Worm (Caenorhabditis elegans): Measurements from ENCODE around the gene fipr-20.

fipr-20 gene

ce11 chrIII:7494850-7495314 lies 32.7 kb upstream of the fipr-20 start (continued):
- TF ChIP-seq rbr-2 (tag; optimal IDR thresholded peaks at IDR 0.05) = no peak
- peak; percentile 72 for TF ChIP-seq F49E8.2 (tag; optimal IDR thresholded peaks at IDR 0.05; ENCODE audit: borderline replicate concordance)
- TF ChIP-seq dpl-1 (GFP tag; optimal IDR thresholded peaks at IDR 0.05) = no peak
- TF ChIP-seq hif-1 (tag; optimal IDR thresholded peaks at IDR 0.05) = no peak
- no peak for TF ChIP-seq ceh-28 (tag; optimal IDR thresholded peaks at IDR 0.05)
- peak; percentile 44 for TF ChIP-seq mes-2 (tag; optimal IDR thresholded peaks at IDR 0.05; ENCODE audit: poor library complexity, severe bottlenecking)
- TF ChIP-seq lim-7 (GFP tag; IDR thresholded peaks at IDR 0.05) = peak; percentile 17; the same call in 1 of the 2 replicates
- no peak for TF ChIP-seq daf-12 (tag; optimal IDR thresholded peaks at IDR 0.05)
- TF ChIP-seq unc-62 (GFP tag; optimal IDR thresholded peaks at IDR 0.05 in 1 of 2) = no peak
- no peak for TF ChIP-seq unc-62 (tag; optimal IDR thresholded peaks at IDR 0.05)
- TF ChIP-seq tag-97 (GFP tag; IDR thresholded peaks at IDR 0.05) = no peak
- no peak for TF ChIP-seq lir-3 (tag; optimal IDR thresholded peaks at IDR 0.05)
- peak; percentile 67 for TF ChIP-seq gei-8 (GFP tag; optimal IDR thresholded peaks at IDR 0.05)
- TF ChIP-seq zfp-3 (GFP tag; conservative IDR thresholded peaks at IDR 0.05) = no peak
- TF ChIP-seq nhr-42 (GFP tag; IDR thresholded peaks at IDR 0.05) = 0 out of 2 replicates have a peak, but pooled peaks have one; percentile 37
- TF ChIP-seq nhr-102 (tag; optimal IDR thresholded peaks at IDR 0.05) = peak; percentile 62
- no peak for TF ChIP-seq skn-1 (tag; optimal IDR thresholded peaks at IDR 0.05)
- TF ChIP-seq zfp-2 (tag; optimal IDR thresholded peaks at IDR 0.05) = no peak
- TF ChIP-seq D1046.2 (GFP tag; IDR thresholded peaks at IDR 0.05) = no peak
- TF ChIP-seq mdt-29 (GFP tag; IDR thresholded peaks at IDR 0.05) = no peak
- peak; percentile 28 for TF ChIP-seq nhr-111 (GFP tag; optimal IDR thresholded peaks at IDR 0.05)
- TF ChIP-seq lin-15B (tag; optimal IDR thresholded peaks at IDR 0.05) = no peak
- peak; percentile 43 for TF ChIP-seq unc-130 (GFP tag; optimal IDR thresholded peaks at IDR 0.05)
- TF ChIP-seq T26A8.4 (GFP tag; IDR thresholded peaks at IDR 0.05) = peak; percentile 61; the same call in 1 of the 2 replicates
- TF ChIP-seq madf-9 (GFP tag; conservative IDR thresholded peaks at IDR 0.05) = 0 out of 2 replicates have a peak, but pooled peaks have one; percentile 22
- TF ChIP-seq madf-5 (GFP tag; IDR thresholded peaks at IDR 0.05) = 0 out of 4 replicates have a peak, but pooled peaks of 1 of the 2 experiments have one; percentile 2
- no peak for TF ChIP-seq ZK337.2 (GFP tag; IDR thresholded peaks at IDR 0.05)
- no peak for TF ChIP-seq R02D3.7 (tag; optimal IDR thresholded peaks at IDR 0.05)
- peak; percentile 58 for TF ChIP-seq spr-3 (GFP tag; optimal IDR thresholded peaks at IDR 0.05)
- no peak for TF ChIP-seq nhr-76 (tag; optimal IDR thresholded peaks at IDR 0.05)
- no peak for TF ChIP-seq ZK546.5 (tag; optimal IDR thresholded peaks at IDR 0.05)
- TF ChIP-seq hlh-11 (tag; optimal IDR thresholded peaks at IDR 0.05) = no peak
- TF ChIP-seq zip-11 (GFP tag; IDR thresholded peaks at IDR 0.05) = no peak
- no peak for TF ChIP-seq mep-1 (tag; optimal IDR thresholded peaks at IDR 0.05)
- no peak for TF ChIP-seq F26F4.8 (GFP tag; conservative IDR thresholded peaks at IDR 0.05)
- TF ChIP-seq egl-43 (GFP tag; IDR thresholded peaks at IDR 0.05) = 0 out of 2 replicates have a peak, but pooled peaks have one; percentile 41
- no peak for TF ChIP-seq mxl-3 (GFP tag; optimal IDR thresholded peaks at IDR 0.05)
- no peak for TF ChIP-seq dmd-9 (GFP tag; IDR thresholded peaks at IDR 0.05)
- no peak for TF ChIP-seq aly-2 (tag; optimal IDR thresholded peaks at IDR 0.05)
- TF ChIP-seq ztf-7 (tag; optimal IDR thresholded peaks at IDR 0.05) = no peak
- no peak for TF ChIP-seq nhr-77 (tag; optimal IDR thresholded peaks at IDR 0.05)
- TF ChIP-seq nhr-6 (tag; optimal IDR thresholded peaks at IDR 0.05) = no peak
- 0 out of 2 replicates have a peak, but pooled peaks have one; percentile 5 for TF ChIP-seq php-3 (GFP tag; IDR thresholded peaks at IDR 0.05)
- no peak for TF ChIP-seq lin-13 (GFP tag; optimal IDR thresholded peaks at IDR 0.05)
- TF ChIP-seq F44E2.7 (GFP tag; IDR thresholded peaks at IDR 0.05) = no peak
- no peak for TF ChIP-seq ceh-62 (tag; optimal IDR thresholded peaks at IDR 0.05)
- no peak for TF ChIP-seq hmg-1.1 (GFP tag; IDR thresholded peaks at IDR 0.05)
- TF ChIP-seq ceh-44 (GFP tag; IDR thresholded peaks at IDR 0.05) = no peak
- TF ChIP-seq nhr-48 (tag; optimal IDR thresholded peaks at IDR 0.05) = no peak
- no peak for TF ChIP-seq daf-8 (GFP tag; IDR thresholded peaks at IDR 0.05)
- no peak for TF ChIP-seq nhr-10 (tag; optimal IDR thresholded peaks at IDR 0.05)

All from whole organism, L4 larva.